Worm (Caenorhabditis elegans) whole organism, mixed stage, embryonic: ENCODE results near the gene oac-38.
A peak's percentile ranks its signal among the peaks of the same experiment; 100 is the strongest.

Experiments used
- M03D4.4 ChIP-seq: sonication (generic microtip); optimal IDR thresholded peaks from 2 replicates; lab custom pipeline; 2017; ENCODE audit warnings: mild to moderate bottlenecking, missing genetic modification characterization, missing compliant biosample characterization
- blmp-1 ChIP-seq: fragments of 150-350 bp; optimal IDR thresholded peaks from 2 replicates; lab custom pipeline; 2014; ENCODE audit warnings: missing biosample characterization, missing genetic modification characterization
- ceh-43 ChIP-seq: fragments of 200-800 bp; sonication (Bioruptor generic); optimal IDR thresholded peaks from 2 replicates; lab custom pipeline; 2018; ENCODE audit warnings: mild to moderate bottlenecking, missing genetic modification characterization, moderate library complexity, missing compliant biosample characterization
- ceh-83 ChIP-seq: fragments of 200-800 bp; sonication (Bioruptor generic); optimal IDR thresholded peaks from 2 replicates; lab custom pipeline; 2018; ENCODE audit warnings: mild to moderate bottlenecking, missing genetic modification characterization, missing compliant biosample characterization
- ces-1 ChIP-seq: fragments of 150-350 bp; optimal IDR thresholded peaks from 2 replicates; lab custom pipeline; 2014; ENCODE audit warnings: missing biosample characterization, missing genetic modification reagents, missing genetic modification characterization
- cnd-1 ChIP-seq: fragments of 200-800 bp; sonication (Bioruptor generic); optimal IDR thresholded peaks from 2 replicates; lab custom pipeline; 2018; ENCODE audit warnings: mild to moderate bottlenecking, missing genetic modification characterization, missing compliant biosample characterization
- drap-1 ChIP-seq: fragments of 200-800 bp; sonication (Bioruptor generic); optimal IDR thresholded peaks from 3 replicates; lab custom pipeline; 2018; ENCODE audit warnings: mild to moderate bottlenecking, missing genetic modification characterization, missing compliant biosample characterization
- elt-1 ChIP-seq: sonication (generic microtip); optimal IDR thresholded peaks from 2 replicates; lab custom pipeline; 2017; ENCODE audit warnings: missing genetic modification characterization, mild to moderate bottlenecking, missing compliant biosample characterization, antibody characterized with exemption, moderate library complexity, borderline replicate concordance; ENCODE audit not compliant: insufficient read depth
- elt-3 ChIP-seq: fragments of 150-350 bp; optimal IDR thresholded peaks from 2 replicates; lab custom pipeline; 2014; ENCODE audit warnings: missing biosample characterization, missing genetic modification characterization
- ham-2 ChIP-seq: fragments of 200-800 bp; sonication (Bioruptor generic); optimal IDR thresholded peaks from 2 replicates; lab custom pipeline; 2018; ENCODE audit warnings: mild to moderate bottlenecking, missing genetic modification characterization, missing compliant biosample characterization
- hlh-1 ChIP-seq: fragments of 150-350 bp; optimal IDR thresholded peaks from 2 replicates; lab custom pipeline; 2014; ENCODE audit warnings: missing biosample characterization, missing genetic modification reagents, missing genetic modification characterization
- lin-13 ChIP-seq: fragments of 150-350 bp; optimal IDR thresholded peaks from 2 replicates; lab custom pipeline; 2014; ENCODE audit warnings: missing biosample characterization, missing genetic modification characterization
- lin-32 ChIP-seq: fragments of 200-800 bp; sonication (Bioruptor generic); optimal IDR thresholded peaks from 2 replicates; lab custom pipeline; 2018; ENCODE audit warnings: mild to moderate bottlenecking, missing genetic modification characterization, missing compliant biosample characterization
- lsy-2 ChIP-seq: fragments of 150-350 bp; optimal IDR thresholded peaks from 2 replicates; lab custom pipeline; 2014; ENCODE audit warnings: missing biosample characterization, missing genetic modification characterization
- mep-1 ChIP-seq: fragments of 150-350 bp; optimal IDR thresholded peaks from 2 replicates; lab custom pipeline; 2017; ENCODE audit warnings: missing biosample characterization, missing genetic modification reagents, missing genetic modification characterization, inconsistent platforms
- mls-2 ChIP-seq: sonication (generic microtip); optimal IDR thresholded peaks from 2 replicates; lab custom pipeline; 2016; ENCODE audit warnings: mild to moderate bottlenecking, missing genetic modification characterization, moderate library complexity, missing compliant biosample characterization
- nhr-12 ChIP-seq: fragments of 150-350 bp; optimal IDR thresholded peaks from 2 replicates; lab custom pipeline; 2014; ENCODE audit warnings: missing biosample characterization, missing genetic modification characterization
- nhr-2 ChIP-seq: fragments of 150-350 bp; optimal IDR thresholded peaks from 2 replicates; lab custom pipeline; 2014; ENCODE audit warnings: missing biosample characterization, missing genetic modification characterization
- nhr-237 ChIP-seq: fragments of 150-350 bp; optimal IDR thresholded peaks from 2 replicates; lab custom pipeline; 2014; ENCODE audit warnings: missing biosample characterization, missing genetic modification characterization
- nhr-28 ChIP-seq: fragments of 150-350 bp; optimal IDR thresholded peaks from 2 replicates; lab custom pipeline; 2014; ENCODE audit warnings: missing biosample characterization, missing genetic modification characterization
- nhr-76 ChIP-seq: sonication (generic microtip); optimal IDR thresholded peaks from 2 replicates; lab custom pipeline; 2017; ENCODE audit warnings: missing biosample characterization, missing genetic modification characterization
- pha-4 ChIP-seq: fragments of 150-350 bp; optimal IDR thresholded peaks from 2 replicates; lab custom pipeline; 2018; ENCODE audit warnings: missing biosample characterization, missing genetic modification reagents, missing genetic modification characterization
- sem-2 ChIP-seq: fragments of 200-800 bp; sonication (Bioruptor generic); optimal IDR thresholded peaks from 2 replicates; lab custom pipeline; 2018; ENCODE audit warnings: mild to moderate bottlenecking, missing genetic modification characterization, missing compliant biosample characterization
- snpc-4 ChIP-seq: fragments of 150-350 bp; optimal IDR thresholded peaks from 2 replicates; lab custom pipeline; 2014; ENCODE audit warnings: missing biosample characterization, missing genetic modification characterization
- sptf-1 ChIP-seq: sonication (generic microtip); optimal IDR thresholded peaks from 2 replicates; lab custom pipeline; 2017; ENCODE audit warnings: mild to moderate bottlenecking, missing genetic modification characterization, moderate library complexity, missing compliant biosample characterization
- tbx-8 ChIP-seq: fragments of 200-800 bp; sonication (Bioruptor generic); optimal IDR thresholded peaks from 2 replicates; lab custom pipeline; 2018; ENCODE audit warnings: mild to moderate bottlenecking, missing genetic modification characterization, moderate library complexity, missing compliant biosample characterization
- unc-120 ChIP-seq: sonication (generic microtip); optimal IDR thresholded peaks from 2 replicates; lab custom pipeline; 2017; ENCODE audit warnings: missing genetic modification characterization, missing compliant biosample characterization; ENCODE audit not compliant: poor library complexity, severe bottlenecking
- unc-39 ChIP-seq: fragments of 150-350 bp; optimal IDR thresholded peaks from 2 replicates; lab custom pipeline; 2014; ENCODE audit warnings: missing biosample characterization, missing genetic modification characterization
- zip-8 ChIP-seq: fragments of 150-350 bp; optimal IDR thresholded peaks from 2 replicates; lab custom pipeline; 2014; ENCODE audit warnings: missing biosample characterization, missing genetic modification characterization
- ztf-11 ChIP-seq: fragments of 150-350 bp; optimal IDR thresholded peaks from 2 replicates; lab custom pipeline; 2014; ENCODE audit warnings: missing biosample characterization, missing genetic modification characterization

Gene oac-38

ce11 chrIV:14182077-14182476, 28.9 kb upstream of the oac-38 start, which contains the start of gene R05A10.1:
Gene R05A10.1 (plus strand): TSS chrIV:14182377.
- TF ChIP-seq M03D4.4 (tag; lab: Kevin White, UChicago) (no peak), zip-8 (tag; lab: Kevin White, UChicago) (no peak), mls-2 (tag; lab: Kevin White, UChicago) (no peak), nhr-28 (tag; lab: Kevin White, UChicago) (no peak), sem-2 (GFP tag; lab: Kevin White, UChicago) (no peak), hlh-1 (tag; lab: Kevin White, UChicago) (no peak), nhr-12 (tag; lab: Kevin White, UChicago) (no peak), tbx-8 (GFP tag; lab: Kevin White, UChicago) (no peak), ceh-83 (no peak), nhr-76 (no peak)

- TF ChIP-seq lin-13 (tag; lab: Kevin White, UChicago) = no peak
- no peak for TF ChIP-seq sem-2 (GFP tag; lab: Kevin White, UChicago)
- TF ChIP-seq ham-2 (GFP tag; lab: Kevin White, UChicago) = no peak
Observed at ce11 chrIV:14177058-14177457, 23.9 kb upstream of the oac-38 start, which contains the start of gene R05A10.2. Gene R05A10.2 (plus strand): TSS chrIV:14177271.

ce11 chrIV:14176373-14176772, 23.2 kb upstream of the oac-38 start, which contains the start of gene R05A10.3:
Gene R05A10.3 (minus strand): TSS chrIV:14176473.
- TF ChIP-seq ceh-43 (GFP tag; lab: Kevin White, UChicago) = no peak
- no peak for TF ChIP-seq ham-2 (GFP tag; lab: Kevin White, UChicago)
- no peak for TF ChIP-seq elt-3 (tag; lab: Kevin White, UChicago)
- no peak for TF ChIP-seq pha-4 (tag; lab: Kevin White, UChicago)
- TF ChIP-seq hlh-1 (tag; lab: Kevin White, UChicago) = no peak
- TF ChIP-seq nhr-76 = no peak
- TF ChIP-seq nhr-28 (tag; lab: Kevin White, UChicago) = no peak
- TF ChIP-seq lin-13 (tag; lab: Kevin White, UChicago) = no peak
- no peak for TF ChIP-seq blmp-1 (tag; lab: Kevin White, UChicago)
- no peak for TF ChIP-seq ztf-11
- TF ChIP-seq snpc-4 (tag; lab: Kevin White, UChicago) = no peak
- TF ChIP-seq sem-2 (GFP tag; lab: Kevin White, UChicago) = no peak
- no peak for TF ChIP-seq mep-1 (tag; lab: Kevin White, UChicago)
- no peak for TF ChIP-seq nhr-12 (tag; lab: Kevin White, UChicago)
- TF ChIP-seq lin-32 = no peak

ce11 chrIV:14172181-14172580, 19.0 kb upstream of the oac-38 start, which contains the start of gene R05A10.4:
Gene R05A10.4 (plus strand): TSS chrIV:14172481.
- no peak for TF ChIP-seq cnd-1 (tag; lab: Kevin White, UChicago)
- TF ChIP-seq lsy-2 (tag; lab: Kevin White, UChicago) = no peak
- TF ChIP-seq snpc-4 (tag; lab: Kevin White, UChicago) = no peak
- TF ChIP-seq blmp-1 (tag; lab: Kevin White, UChicago) = no peak
- no peak for TF ChIP-seq mls-2 (tag; lab: Kevin White, UChicago)
- TF ChIP-seq unc-120 (tag; lab: Kevin White, UChicago) = no peak
- no peak for TF ChIP-seq M03D4.4 (tag; lab: Kevin White, UChicago)
- TF ChIP-seq hlh-1 (tag; lab: Kevin White, UChicago) = no peak
- TF ChIP-seq drap-1 (GFP tag; lab: Kevin White, UChicago) = no peak
- TF ChIP-seq elt-1 (tag; lab: Kevin White, UChicago) = no peak
- TF ChIP-seq nhr-2 (tag; lab: Kevin White, UChicago) = no peak

ce11 chrIV:14165476-14165875, 12.3 kb upstream of the oac-38 start, which contains the start of gene R05A10.6:
Gene R05A10.6 (plus strand): TSS chrIV:14165776.
- peak; percentile 51 for TF ChIP-seq elt-1 (tag; lab: Kevin White, UChicago)
- no peak for TF ChIP-seq ceh-43 (GFP tag; lab: Kevin White, UChicago)

- TF ChIP-seq nhr-76 = no peak
Observed at ce11 chrIV:14164109-14164508, 10.9 kb upstream of the oac-38 start.

ce11 chrIV:14162772-14163171, 9.6 kb upstream of the oac-38 start, which contains the start of gene R05A10.7:
Gene R05A10.7 (minus strand): TSS chrIV:14162872.
- TF ChIP-seq unc-39 = no peak
- no peak for TF ChIP-seq sptf-1 (tag; lab: Kevin White, UChicago)
- TF ChIP-seq snpc-4 (tag; lab: Kevin White, UChicago) = no peak
- TF ChIP-seq ces-1 (GFP tag; lab: Kevin White, UChicago) = no peak
- no peak for TF ChIP-seq ztf-11
- TF ChIP-seq lin-32 = no peak
- no peak for TF ChIP-seq nhr-2 (tag; lab: Kevin White, UChicago)
- no peak for TF ChIP-seq drap-1 (GFP tag; lab: Kevin White, UChicago)
- TF ChIP-seq unc-120 (tag; lab: Kevin White, UChicago) = no peak
- no peak for TF ChIP-seq nhr-237 (tag; lab: Kevin White, UChicago)
- no peak for TF ChIP-seq ham-2 (GFP tag; lab: Kevin White, UChicago)
- TF ChIP-seq M03D4.4 (tag; lab: Kevin White, UChicago) = no peak
- TF ChIP-seq lin-13 (tag; lab: Kevin White, UChicago) = no peak
- TF ChIP-seq nhr-12 (tag; lab: Kevin White, UChicago) = no peak
- TF ChIP-seq elt-3 (tag; lab: Kevin White, UChicago) = no peak
